Worm (Caenorhabditis elegans) whole organism, L4/young adult: ENCODE measurements around the gene dos-2.

Experiments used
- W03F9.2 ChIP-seq: fragments of 150-350 bp; optimal IDR thresholded peaks from 2 replicates; lab custom pipeline; 2014; ENCODE audit warnings: missing biosample characterization, missing genetic modification characterization
- dao-5 ChIP-seq: sonication (generic microtip); optimal IDR thresholded peaks from 2 replicates; lab custom pipeline; 2016; ENCODE audit warnings: missing genotype, missing genetic modification characterization, moderate library complexity, missing compliant biosample characterization
- him-1 ChIP-seq: sonication (generic microtip); optimal IDR thresholded peaks from 2 replicates; lab custom pipeline; 2016; ENCODE audit warnings: missing genotype, missing genetic modification reagents, missing genetic modification characterization, missing compliant biosample characterization

- TF ChIP-seq him-1 (tag; lab: Kevin White, UChicago) (no peak), dao-5 (tag; lab: Kevin White, UChicago) (no peak), W03F9.2 (tag; lab: Kevin White, UChicago) (no peak)
These were observed 20.1 kb upstream of the dos-2 start for ce11 chrII:3955938-3956337.
